Worm (Caenorhabditis elegans): ENCODE data around the gene W09H1.1.

DNA sequence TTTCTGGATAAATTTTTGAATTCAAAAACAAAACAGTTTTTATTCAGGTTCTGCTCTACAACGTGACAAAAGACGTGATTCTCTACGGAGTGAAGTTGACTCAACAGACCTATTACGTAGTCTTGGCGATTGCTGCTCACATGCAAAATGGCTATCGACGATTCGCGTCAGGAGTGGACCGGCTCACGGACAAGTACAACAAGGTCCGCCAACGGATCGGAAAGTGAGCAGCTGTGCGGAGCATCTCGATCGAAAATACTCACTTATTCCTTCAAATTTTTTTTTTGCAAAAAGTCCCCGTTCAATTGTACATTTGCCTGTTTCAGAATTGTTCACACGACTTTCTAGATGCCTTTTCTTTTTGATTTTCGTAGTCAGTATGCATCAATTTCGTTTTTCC is 21.5 kb downstream of the W09H1.1 start:
- TF ChIP-seq ets-7 (tag; optimal IDR thresholded peaks at IDR 0.05) (no peak), aly-1 (tag; optimal IDR thresholded peaks at IDR 0.05) (no peak), ama-1 (optimal IDR thresholded peaks at IDR 0.05) (no peak)

All from whole organism, early embryonic.